Worm (Caenorhabditis elegans) whole organism, young adult: ENCODE results near the gene Y69A2AR.28.

ENCODE experiments used
- F23B12.7 ChIP-seq: sonication (generic microtip); optimal IDR thresholded peaks from 2 replicates; lab custom pipeline; 2017; ENCODE audit warnings: missing genetic modification characterization, mild to moderate bottlenecking, missing compliant biosample characterization, antibody characterized with exemption, moderate library complexity; ENCODE audit not compliant: insufficient read depth
- F57A8.1 ChIP-seq: fragments of 200-800 bp; sonication (Bioruptor generic); optimal IDR thresholded peaks from 2 replicates; lab custom pipeline; 2018; ENCODE audit warnings: mild to moderate bottlenecking, missing genetic modification characterization, moderate library complexity, missing compliant biosample characterization
- K11D2.4 ChIP-seq: fragments of 200-800 bp; sonication (Bioruptor generic); IDR thresholded peaks from 2 replicates; pipeline ENCODE4 v1.3.6; 2022; ENCODE audit warnings: missing genetic modification reagents, missing genetic modification characterization, missing compliant biosample characterization
- T26A5.8 ChIP-seq: sonication (generic microtip); optimal IDR thresholded peaks from 2 replicates; lab custom pipeline; 2016; ENCODE audit warnings: missing genetic modification characterization, missing compliant biosample characterization
- Y79H2A.3 ChIP-seq: fragments of 200-800 bp; sonication (Bioruptor generic); conservative IDR thresholded peaks from 2 replicates; pipeline ENCODE4 v1.3.6; 2022; ENCODE audit warnings: missing genetic modification reagents, missing genetic modification characterization, missing compliant biosample characterization
- ama-1 ChIP-seq, 3 experiments: fragments of 150-350 bp in 1 of 3; sonication (generic microtip) in 2 of 3; optimal IDR thresholded peaks; 2 replicates each; lab custom pipeline; 2014 to 2018; ENCODE audit warnings: missing biosample characterization in 2 of 3, missing genetic modification characterization in 2 of 3, missing genetic modification reagents in 2 of 3
- attf-6 ChIP-seq: fragments of 200-800 bp; sonication (Bioruptor generic); IDR thresholded peaks from 2 replicates; pipeline ENCODE4 v1.3.6; 2022; ENCODE audit warnings: missing genetic modification reagents, missing genetic modification characterization, missing compliant biosample characterization
- cebp-2 ChIP-seq: fragments of 200-800 bp; sonication (Bioruptor generic); IDR thresholded peaks from 2 replicates; pipeline ENCODE4 v1.3.6; 2022; ENCODE audit warnings: missing genetic modification characterization, missing compliant biosample characterization
- hsf-1 ChIP-seq: fragments of 200-800 bp; sonication (Bioruptor generic); IDR thresholded peaks from 2 replicates; pipeline ENCODE4 v1.3.6; 2022; ENCODE audit warnings: missing genetic modification reagents, missing genetic modification characterization, missing compliant biosample characterization
- madf-8 ChIP-seq: fragments of 200-800 bp; sonication (Bioruptor generic); conservative IDR thresholded peaks from 2 replicates; pipeline ENCODE4 v1.3.6; 2022; ENCODE audit warnings: missing genetic modification reagents, missing genetic modification characterization, missing compliant biosample characterization
- mxl-1 ChIP-seq: sonication (generic microtip); optimal IDR thresholded peaks from 2 replicates; lab custom pipeline; 2016; ENCODE audit warnings: missing genetic modification characterization, missing compliant biosample characterization
- snpc-1.1 ChIP-seq: sonication (generic microtip); optimal IDR thresholded peaks from 2 replicates; lab custom pipeline; 2017; ENCODE audit warnings: missing genetic modification characterization, mild to moderate bottlenecking, missing compliant biosample characterization, antibody characterized with exemption, moderate library complexity, missing genotype, missing genetic modification reagents; ENCODE audit not compliant: insufficient read depth
- snpc-3.4 ChIP-seq: sonication (generic microtip); optimal IDR thresholded peaks from 2 replicates; lab custom pipeline; 2017; ENCODE audit warnings: missing genetic modification characterization, mild to moderate bottlenecking, missing compliant biosample characterization, antibody characterized with exemption, moderate library complexity, missing genotype, missing genetic modification reagents
- ztf-26 ChIP-seq: sonication (generic microtip); optimal IDR thresholded peaks from 2 replicates; lab custom pipeline; 2017; ENCODE audit warnings: missing genetic modification characterization, missing compliant biosample characterization

DNA sequence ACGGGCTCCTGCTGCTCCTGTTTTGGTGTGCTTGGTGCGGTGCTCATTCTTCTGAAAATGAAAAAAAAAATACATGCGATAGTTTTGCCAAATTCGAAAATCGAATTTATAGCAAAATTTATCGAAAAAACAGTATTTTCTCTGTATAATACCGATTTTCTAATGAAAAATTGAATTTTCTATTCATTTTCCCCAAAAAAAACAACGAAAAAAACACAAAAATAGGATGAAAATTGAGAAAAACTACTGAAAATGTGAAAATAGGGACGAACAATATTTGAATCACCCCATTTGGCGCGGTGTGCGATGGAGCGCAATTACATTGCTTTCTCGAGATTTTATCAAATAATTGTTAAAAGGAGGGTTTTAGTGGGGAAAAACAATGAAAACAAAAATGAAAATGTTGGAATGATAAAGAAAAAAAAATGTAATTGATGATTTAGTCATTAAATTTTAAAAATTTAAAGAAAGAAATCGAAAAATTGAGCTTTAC, at the start of gene Y69A2AR.28:
- no peak for TF ChIP-seq mxl-1 (tag; lab: Kevin White, UChicago)
- TF ChIP-seq attf-6, result no peak
- TF ChIP-seq F57A8.1 (GFP tag; lab: Kevin White, UChicago), result no peak
- no peak for TF ChIP-seq madf-8 (GFP tag; lab: Robert Waterston, UW)
- TF ChIP-seq cebp-2 (GFP tag; lab: Robert Waterston, UW), result no peak
- no peak for TF ChIP-seq ztf-26 (tag; lab: Kevin White, UChicago)
- no peak for TF ChIP-seq Y79H2A.3 (GFP tag; lab: Robert Waterston, UW)
- no peak for TF ChIP-seq snpc-1.1
- TF ChIP-seq hsf-1, result no peak
- TF ChIP-seq T26A5.8 (tag; lab: Kevin White, UChicago), result no peak
- TF ChIP-seq F23B12.7 (tag; lab: Kevin White, UChicago), result no peak
- no peak for TF ChIP-seq K11D2.4 (GFP tag; lab: Robert Waterston, UW)
- no peak for TF ChIP-seq snpc-3.4 (tag; lab: Kevin White, UChicago)
- no peak for TF ChIP-seq ama-1 (optimal IDR thresholded peaks at IDR 0.05; lab: Kevin White, UChicago)
- TF ChIP-seq ama-1 (GFP tag; optimal IDR thresholded peaks at IDR 0.05; lab: Kevin White, UChicago), result no peak
